Fruit fly (Drosophila melanogaster): Measurements from ENCODE around the gene Tango6.

DNA sequence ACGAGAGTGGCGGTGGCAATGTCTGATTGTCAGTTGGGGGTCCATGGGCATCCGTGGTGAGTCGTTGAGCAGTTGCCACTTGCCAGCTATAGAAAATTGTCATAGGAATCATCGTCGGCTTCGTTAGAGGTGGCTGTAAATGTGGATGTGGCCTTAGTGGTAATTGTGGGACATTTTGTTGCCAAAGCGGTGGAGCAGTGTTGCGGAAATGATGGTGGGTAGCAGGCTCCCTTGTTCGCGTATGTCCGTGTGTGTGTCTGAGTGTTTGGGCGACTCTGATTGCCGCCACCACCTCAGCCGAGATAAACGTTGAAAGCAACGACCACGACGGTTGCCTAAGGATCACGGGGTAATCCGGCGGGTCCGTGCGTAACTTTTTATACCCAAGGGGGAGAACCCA lies 48.2 kb downstream of the Tango6 start:
- TF ChIP-seq hbn (GFP tag; IDR thresholded peaks at IDR 0.05; ENCODE audit: partially characterized antibody), result no peak
- no peak for TF ChIP-seq Usf (GFP tag; optimal IDR thresholded peaks at IDR 0.05)
- TF ChIP-seq jigr1 (GFP tag; IDR thresholded peaks at IDR 0.05), result no peak
- TF ChIP-seq CG9727 (GFP tag; optimal IDR thresholded peaks at IDR 0.05), result no peak
- no peak for TF ChIP-seq CG34224 (GFP tag; IDR thresholded peaks at IDR 0.05; ENCODE audit: partially characterized antibody)
- no peak for TF ChIP-seq twi (tag; optimal IDR thresholded peaks at IDR 0.05)
- no peak for TF ChIP-seq CG11247 (GFP tag; IDR thresholded peaks at IDR 0.05)
- TF ChIP-seq nom (GFP tag; optimal IDR thresholded peaks at IDR 0.05), result no peak
- TF ChIP-seq CG6689 (GFP tag; IDR thresholded peaks at IDR 0.05), result no peak
